Fruit fly (Drosophila melanogaster): ENCODE results near the gene CG8813.

dm6 chr2L:2855773-2856615 lies 13.5 kb upstream of the CG8813 start, which contains the start of the genes CG3104 and RpS21:
- TF ChIP-seq CG8478 (optimal IDR thresholded peaks at IDR 0.05) (no peak), CTCF (optimal IDR thresholded peaks at IDR 0.05) (peak; percentile 92 to 95)
